Worm (Caenorhabditis elegans): Measurements from ENCODE around the gene gem-1.

The gem-1 gene

DNA sequence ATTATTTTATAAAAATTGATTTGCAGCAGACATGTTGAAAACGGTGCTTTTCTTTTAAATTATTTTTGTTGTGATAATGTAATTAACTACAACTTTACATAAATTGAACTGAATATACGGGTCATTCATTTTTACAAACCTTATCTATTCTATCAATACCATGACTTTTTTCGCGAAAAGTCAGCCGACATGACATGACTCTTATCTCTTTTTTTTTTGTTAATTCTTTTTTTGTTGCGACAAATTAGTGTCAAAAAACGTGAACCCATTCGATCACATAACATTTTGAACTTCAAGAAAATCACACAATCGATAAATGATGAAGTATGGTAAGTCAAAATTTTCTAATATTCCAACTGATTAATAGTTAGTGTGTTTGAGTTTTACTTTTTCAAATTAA lies 48.8 kb downstream of the gem-1 start, which contains the start of gene sir-2.2:
sir-2.2 (plus strand) TSS at position 34 of the 400 bp plus-strand sequence.
- TF ChIP-seq ZK546.5 (tag; optimal IDR thresholded peaks at IDR 0.05) (no peak), lin-11 (tag; optimal IDR thresholded peaks at IDR 0.05) (no peak), F13H6.1 (tag; optimal IDR thresholded peaks at IDR 0.05) (peak; percentile 19), nhr-21 (tag; optimal IDR thresholded peaks at IDR 0.05) (peak; percentile 43), sma-9 (GFP tag; optimal IDR thresholded peaks at IDR 0.05) (peak; percentile 74), sma-9 (tag; optimal IDR thresholded peaks at IDR 0.05) (no peak), nhr-12 (tag; optimal IDR thresholded peaks at IDR 0.05) (no peak), fos-1 (tag; optimal IDR thresholded peaks at IDR 0.05) (peak; percentile 84), sma-3 (GFP tag; optimal IDR thresholded peaks at IDR 0.05) (peak; percentile 4), nhr-25 (tag; optimal IDR thresholded peaks at IDR 0.05) (peak; percentile 39), Y55F3AM.14 (GFP tag; optimal IDR thresholded peaks at IDR 0.05) (no peak), unc-55 (GFP tag; optimal IDR thresholded peaks at IDR 0.05) (no peak), crh-2 (tag; optimal IDR thresholded peaks at IDR 0.05) (peak; percentile 23)

ce11 chrX:13325039-13325438 lies 51.8 kb downstream of the gem-1 start:
- TF ChIP-seq fos-1 (tag; optimal IDR thresholded peaks at IDR 0.05) (peak; percentile 58), ceh-16 (tag; optimal IDR thresholded peaks at IDR 0.05) (no peak), sma-3 (GFP tag; optimal IDR thresholded peaks at IDR 0.05) (peak; percentile 67), sma-9 (GFP tag; optimal IDR thresholded peaks at IDR 0.05) (peak; percentile 42), sma-9 (tag; optimal IDR thresholded peaks at IDR 0.05) (no peak), nhr-10 (tag; optimal IDR thresholded peaks at IDR 0.05) (no peak), nhr-25 (tag; optimal IDR thresholded peaks at IDR 0.05) (peak; percentile 81), nhr-21 (tag; optimal IDR thresholded peaks at IDR 0.05) (peak; percentile 70), mab-5 (tag; optimal IDR thresholded peaks at IDR 0.05) (peak; percentile 28), blmp-1 (tag; optimal IDR thresholded peaks at IDR 0.05; ENCODE audit: insufficient read depth) (peak; percentile 67), lin-11 (tag; optimal IDR thresholded peaks at IDR 0.05) (no peak), lsy-2 (tag; optimal IDR thresholded peaks at IDR 0.05) (peak in 1 of 2 experiments; percentile 14)

ce11 chrX:13324326-13324725 lies 52.5 kb downstream of the gem-1 start:
- TF ChIP-seq Y55F3AM.14 (GFP tag; optimal IDR thresholded peaks at IDR 0.05): no peak
- TF ChIP-seq nhr-10 (tag; optimal IDR thresholded peaks at IDR 0.05): no peak
- TF ChIP-seq egl-27 (tag; optimal IDR thresholded peaks at IDR 0.05): no peak
- no peak for TF ChIP-seq ZK546.5 (tag; optimal IDR thresholded peaks at IDR 0.05)
- TF ChIP-seq aly-2 (tag; optimal IDR thresholded peaks at IDR 0.05): no peak
- no peak for TF ChIP-seq lin-11 (tag; optimal IDR thresholded peaks at IDR 0.05)
- no peak for TF ChIP-seq nhr-6 (tag; optimal IDR thresholded peaks at IDR 0.05)
- TF ChIP-seq F13H6.1 (tag; optimal IDR thresholded peaks at IDR 0.05): peak; percentile 12
- peak; percentile 3 for TF ChIP-seq nhr-21 (tag; optimal IDR thresholded peaks at IDR 0.05)
- no peak for TF ChIP-seq ceh-82 (tag; optimal IDR thresholded peaks at IDR 0.05)
- TF ChIP-seq alr-1 (tag; optimal IDR thresholded peaks at IDR 0.05): no peak
- TF ChIP-seq elt-1 (tag; optimal IDR thresholded peaks at IDR 0.05): no peak
- TF ChIP-seq ceh-16 (tag; optimal IDR thresholded peaks at IDR 0.05): no peak
- TF ChIP-seq nhr-129 (tag; optimal IDR thresholded peaks at IDR 0.05): no peak
- no peak for TF ChIP-seq dmd-4 (tag; optimal IDR thresholded peaks at IDR 0.05)
- no peak for TF ChIP-seq sem-4 (tag; optimal IDR thresholded peaks at IDR 0.05)
- no peak for TF ChIP-seq peb-1 (tag; optimal IDR thresholded peaks at IDR 0.05)
- TF ChIP-seq snpc-4 (tag; optimal IDR thresholded peaks at IDR 0.05): no peak
- no peak for TF ChIP-seq lin-13 (GFP tag; optimal IDR thresholded peaks at IDR 0.05)
- TF ChIP-seq crh-2 (tag; optimal IDR thresholded peaks at IDR 0.05): no peak
- TF ChIP-seq unc-55 (GFP tag; optimal IDR thresholded peaks at IDR 0.05): no peak
- no peak for TF ChIP-seq gmeb-1 (tag; optimal IDR thresholded peaks at IDR 0.05)
- TF ChIP-seq skn-1 (tag; optimal IDR thresholded peaks at IDR 0.05): no peak
- peak; percentile 11 for TF ChIP-seq sma-3 (GFP tag; optimal IDR thresholded peaks at IDR 0.05)
- no peak for TF ChIP-seq C34F6.9 (tag; optimal IDR thresholded peaks at IDR 0.05)
- TF ChIP-seq sma-9 (GFP tag; optimal IDR thresholded peaks at IDR 0.05): peak; percentile 22
- TF ChIP-seq sma-9 (tag; optimal IDR thresholded peaks at IDR 0.05): no peak

- TF ChIP-seq ceh-82 (tag; optimal IDR thresholded peaks at IDR 0.05): no peak
- TF ChIP-seq ama-1 (optimal IDR thresholded peaks at IDR 0.05): no peak
- no peak for TF ChIP-seq lin-13 (GFP tag; optimal IDR thresholded peaks at IDR 0.05)
- TF ChIP-seq peb-1 (tag; optimal IDR thresholded peaks at IDR 0.05): no peak
- no peak for TF ChIP-seq skn-1 (tag; optimal IDR thresholded peaks at IDR 0.05)
- no peak for TF ChIP-seq gmeb-1 (tag; optimal IDR thresholded peaks at IDR 0.05)
- no peak for TF ChIP-seq fos-1 (tag; optimal IDR thresholded peaks at IDR 0.05)
These were observed 53.1 kb downstream of the gem-1 start for ce11 chrX:13323697-13324096.

- TF ChIP-seq blmp-1 (tag; optimal IDR thresholded peaks at IDR 0.05; ENCODE audit: insufficient read depth) (peak; percentile 21), nhr-21 (tag; optimal IDR thresholded peaks at IDR 0.05) (peak; percentile 11), egl-27 (tag; optimal IDR thresholded peaks at IDR 0.05) (no peak)
These were observed 53.9 kb downstream of the gem-1 start, which contains the start of gene F46G10.2 for ce11 chrX:13322886-13323285. Gene F46G10.2 (plus strand): TSS chrX:13322963.

Data from whole organism, L2 larva.